Fruit fly (Drosophila melanogaster) whole organism, pupa: ENCODE results near the gene CG18130.

Source experiments
- CG12605 ChIP-seq: fragments of 200-800 bp; sonication (Bioruptor generic); IDR thresholded peaks from 2 replicates; pipeline ENCODE4 v1.3.6; 2022; ENCODE audit warnings: missing biosample characterization, missing genetic modification characterization
- CG13204 ChIP-seq: fragments of 200-800 bp; sonication (Bioruptor generic); optimal IDR thresholded peaks from 2 replicates; lab custom pipeline; 2018; ENCODE audit warnings: missing biosample characterization, mild to moderate bottlenecking, missing genetic modification characterization, moderate library complexity
- CG14655 ChIP-seq: fragments of 200-800 bp; sonication (Bioruptor generic); optimal IDR thresholded peaks from 3 replicates; lab custom pipeline; 2017; ENCODE audit warnings: mild to moderate bottlenecking, missing biosample characterization, missing genetic modification reagents, missing genetic modification characterization
- CG32121 ChIP-seq: fragments of 200-800 bp; sonication (Bioruptor generic); IDR thresholded peaks from 2 replicates; pipeline ENCODE4 v1.3.6; 2022; ENCODE audit warnings: missing biosample characterization, missing genetic modification characterization
- CG8301 ChIP-seq: fragments of 200-800 bp; sonication (Bioruptor generic); optimal IDR thresholded peaks from 2 replicates; lab custom pipeline; 2018; ENCODE audit warnings: missing biosample characterization, mild to moderate bottlenecking, missing genetic modification characterization
- EcR ChIP-seq: fragments of 200-800 bp; sonication (Bioruptor generic); optimal IDR thresholded peaks from 3 replicates; lab custom pipeline; 2019; ENCODE audit warnings: missing biosample characterization, missing genetic modification characterization, mild to moderate bottlenecking, moderate library complexity, missing genetic modification reagents
- Ets98B ChIP-seq: fragments of 200-800 bp; sonication (Bioruptor generic); IDR thresholded peaks from 2 replicates; pipeline ENCODE4 v1.3.6; 2022; ENCODE audit warnings: missing biosample characterization, missing genetic modification characterization
- Pif1B ChIP-seq: fragments of 200-800 bp; sonication (Bioruptor generic); optimal IDR thresholded peaks from 3 replicates; lab custom pipeline; 2016; ENCODE audit warnings: missing biosample characterization, missing genetic modification characterization
- Snoo ChIP-seq: fragments of 200-800 bp; sonication (Bioruptor generic); optimal IDR thresholded peaks from 3 replicates; lab custom pipeline; 2017; ENCODE audit warnings: missing biosample characterization, mild to moderate bottlenecking, missing genetic modification characterization, inconsistent platforms
- rn ChIP-seq: fragments of 200-800 bp; sonication (Bioruptor generic); IDR thresholded peaks from 2 replicates; pipeline ENCODE4 v1.3.6; 2022; ENCODE audit warnings: missing biosample characterization, missing genetic modification characterization

dm6 chrX:12006678-12007441 lies 14.3 kb upstream of the CG18130 start, which contains the start of gene CG1806:
- TF ChIP-seq CG14655 (GFP tag; lab: Kevin White, UChicago) (peak; percentile 45), EcR (peak; percentile 22), CG13204 (GFP tag; lab: Kevin White, UChicago) (peak; percentile 36), CG8301 (tag; lab: Kevin White, UChicago) (no peak), Snoo (tag; lab: Kevin White, UChicago) (no peak), Pif1B (GFP tag; lab: Kevin White, UChicago) (peak; percentile 64), CG32121 (GFP tag; lab: Robert Waterston, UW) (peak; percentile 60; the same call in 1 of the 2 replicates), CG12605 (GFP tag; lab: Robert Waterston, UW) (peak; percentile 62), rn (GFP tag; lab: Robert Waterston, UW) (0 out of 2 replicates have a peak, but pooled peaks have one; percentile 19), Ets98B (GFP tag; lab: Robert Waterston, UW) (peak; percentile 62)
